Fruit fly (Drosophila melanogaster) whole organism, wandering third instar larva: ENCODE results near the gene CG5577.

Source experiments
- Abd-B ChIP-seq: fragments of >200 bp; optimal IDR thresholded peaks from 2 replicates; lab custom pipeline; 2017; ENCODE audit warnings: missing biosample characterization, missing genetic modification characterization
- CG32264 ChIP-seq: fragments of 200-800 bp; sonication (Bioruptor generic); optimal IDR thresholded peaks from 2 replicates; lab custom pipeline; 2016; ENCODE audit warnings: missing biosample characterization, missing genetic modification characterization
- CG9705 ChIP-seq: fragments of 200-800 bp; sonication (Bioruptor generic); optimal IDR thresholded peaks from 2 replicates; lab custom pipeline; 2018; ENCODE audit warnings: missing biosample characterization, mild to moderate bottlenecking, missing genetic modification characterization
- CrebA ChIP-seq: fragments of 200-800 bp; sonication (Bioruptor generic); optimal IDR thresholded peaks from 2 replicates; lab custom pipeline; 2016; ENCODE audit warnings: missing biosample characterization, mild to moderate bottlenecking, missing genetic modification characterization, borderline replicate concordance
- Dfd ChIP-seq: fragments of >200 bp; optimal IDR thresholded peaks from 2 replicates; lab custom pipeline; 2017; ENCODE audit warnings: missing biosample characterization, missing genetic modification characterization
- Dif ChIP-seq: fragments of 200-275, 200-300 bp; sonication (Bioruptor generic); optimal IDR thresholded peaks from 2 replicates; lab custom pipeline; 2018; ENCODE audit warnings: missing biosample characterization, missing genetic modification characterization; ENCODE audit not compliant: partially characterized antibody
- GATAd ChIP-seq: sonication (Bioruptor generic); optimal IDR thresholded peaks from 2 replicates; lab custom pipeline; 2016; ENCODE audit warnings: missing biosample characterization, missing genetic modification characterization
- HLH106 ChIP-seq: fragments of 200-800 bp; optimal IDR thresholded peaks from 3 replicates; lab custom pipeline; 2019; ENCODE audit warnings: missing biosample characterization, mild to moderate bottlenecking, missing genetic modification characterization, moderate library complexity
- Hnf4 ChIP-seq: fragments of 200-800 bp; sonication (Bioruptor generic); optimal IDR thresholded peaks from 2 replicates; lab custom pipeline; 2016; ENCODE audit warnings: missing biosample characterization, mild to moderate bottlenecking, missing genetic modification characterization
- Hr78 ChIP-seq: fragments of >200 bp; optimal IDR thresholded peaks from 2 replicates; lab custom pipeline; 2017; ENCODE audit warnings: missing biosample characterization, missing genetic modification characterization
- Hr83 ChIP-seq: fragments of 200-300 bp; sonication (Bioruptor generic); optimal IDR thresholded peaks from 2 replicates; lab custom pipeline; 2016; ENCODE audit warnings: missing biosample characterization, mild to moderate bottlenecking, missing genetic modification characterization, moderate library complexity; ENCODE audit not compliant: poor library complexity, severe bottlenecking
- Jra ChIP-seq: sonication (Bioruptor generic); optimal IDR thresholded peaks from 2 replicates; lab custom pipeline; 2016; ENCODE audit warnings: missing biosample characterization, missing genetic modification characterization
- Mio ChIP-seq: sonication (Bioruptor generic); optimal IDR thresholded peaks from 2 replicates; lab custom pipeline; 2016; ENCODE audit warnings: missing biosample characterization, missing genetic modification characterization
- Myc ChIP-seq: fragments of >200 bp; optimal IDR thresholded peaks from 2 replicates; lab custom pipeline; 2017
- N ChIP-seq: fragments of >200 bp; optimal IDR thresholded peaks from 2 replicates; lab custom pipeline; 2018; ENCODE audit warnings: missing biosample characterization, missing external identifiers, missing genetic modification characterization
- Rel ChIP-seq, 2 experiments: fragments of 200-800 bp; sonication (Bioruptor generic) in 1 of 2; optimal IDR thresholded peaks; 2 replicates in 1 of 2; 3 replicates in 1 of 2; lab custom pipeline; 2016 to 2019; ENCODE audit warnings: mild to moderate bottlenecking in 2 of 2, missing biosample characterization in 2 of 2, missing genetic modification characterization in 2 of 2, moderate library complexity in 1 of 2
- Sp1 ChIP-seq: fragments of 200-800 bp; sonication (Bioruptor generic); optimal IDR thresholded peaks from 3 replicates; lab custom pipeline; 2019; ENCODE audit warnings: missing biosample characterization, mild to moderate bottlenecking, missing genetic modification characterization, moderate library complexity
- Vsx2 ChIP-seq: fragments of 200-300, 225-300 bp; sonication (Bioruptor generic); optimal IDR thresholded peaks from 2 replicates; lab custom pipeline; 2018; ENCODE audit warnings: missing biosample characterization, missing genetic modification characterization; ENCODE audit not compliant: partially characterized antibody
- br ChIP-seq: fragments of 200-800 bp; sonication (Bioruptor generic); optimal IDR thresholded peaks from 2 replicates; lab custom pipeline; 2016; ENCODE audit warnings: missing biosample characterization, missing genetic modification characterization
- dl ChIP-seq, 2 experiments: fragments of 175-275, 200-275 bp in 1 of 2; fragments of 200-275 bp in 1 of 2; sonication (Bioruptor generic); optimal IDR thresholded peaks; lab custom pipeline; 2018; ENCODE audit warnings: mild to moderate bottlenecking in 2 of 2, missing biosample characterization in 2 of 2, missing genetic modification characterization in 2 of 2, moderate library complexity in 2 of 2; ENCODE audit not compliant: partially characterized antibody in 2 of 2, insufficient read depth in 1 of 2
- dmrt93B ChIP-seq: fragments of 200-800 bp; sonication (Bioruptor generic); optimal IDR thresholded peaks from 2 replicates; lab custom pipeline; 2018; ENCODE audit warnings: missing biosample characterization, mild to moderate bottlenecking, missing genetic modification characterization
- dsf ChIP-seq: sonication (Bioruptor generic); optimal IDR thresholded peaks from 2 replicates; lab custom pipeline; 2016; ENCODE audit warnings: missing biosample characterization, missing genetic modification characterization, borderline replicate concordance
- ey ChIP-seq: fragments of 200-800 bp; sonication (Bioruptor generic); optimal IDR thresholded peaks from 2 replicates; lab custom pipeline; 2016; ENCODE audit warnings: missing biosample characterization, missing genetic modification characterization
- foxo ChIP-seq, 2 experiments: fragments of 200-800 bp; sonication (Bioruptor generic); optimal IDR thresholded peaks; 2 replicates in 1 of 2; 3 replicates in 1 of 2; lab custom pipeline; 2016 to 2017; ENCODE audit warnings: missing biosample characterization in 2 of 2, missing genetic modification characterization in 2 of 2
- fru ChIP-seq: fragments of 200-800 bp; sonication (Bioruptor generic); optimal IDR thresholded peaks from 3 replicates; lab custom pipeline; 2016; ENCODE audit warnings: missing biosample characterization, mild to moderate bottlenecking, missing genetic modification characterization
- h ChIP-seq: fragments of 200-800 bp; sonication (Bioruptor generic); optimal IDR thresholded peaks from 3 replicates; lab custom pipeline; 2016; ENCODE audit warnings: missing biosample characterization, mild to moderate bottlenecking, missing genetic modification characterization
- jim ChIP-seq: fragments of 175-275, 200-325 bp; sonication (Bioruptor generic); optimal IDR thresholded peaks from 2 replicates; lab custom pipeline; 2016; ENCODE audit warnings: missing biosample characterization, mild to moderate bottlenecking, missing genetic modification characterization
- lola ChIP-seq: fragments of >200 bp; optimal IDR thresholded peaks from 2 replicates; lab custom pipeline; 2017; ENCODE audit warnings: missing biosample characterization, missing genetic modification characterization
- pan ChIP-seq: fragments of >200 bp; optimal IDR thresholded peaks from 2 replicates; lab custom pipeline; 2017
- psq ChIP-seq: fragments of 200-800 bp; sonication (Bioruptor generic); optimal IDR thresholded peaks from 3 replicates; lab custom pipeline; 2017; ENCODE audit warnings: missing biosample characterization, mild to moderate bottlenecking, missing genetic modification characterization, moderate library complexity
- rgr ChIP-seq: fragments of 200-800 bp; sonication (Bioruptor generic); optimal IDR thresholded peaks from 3 replicates; lab custom pipeline; 2016; ENCODE audit warnings: missing biosample characterization, mild to moderate bottlenecking, missing genetic modification characterization
- sage ChIP-seq: fragments of 200-800 bp; sonication (Bioruptor generic); optimal IDR thresholded peaks from 2 replicates; lab custom pipeline; 2016; ENCODE audit warnings: missing biosample characterization, mild to moderate bottlenecking, missing genetic modification characterization
- sv ChIP-seq: fragments of 200-800 bp; sonication (Bioruptor generic); optimal IDR thresholded peaks from 3 replicates; lab custom pipeline; 2016; ENCODE audit warnings: missing biosample characterization, missing genetic modification characterization
- tai ChIP-seq: sonication (Bioruptor generic); optimal IDR thresholded peaks from 2 replicates; lab custom pipeline; 2016; ENCODE audit warnings: missing biosample characterization, missing genetic modification characterization
- woc ChIP-seq: sonication (Bioruptor generic); optimal IDR thresholded peaks from 2 replicates; lab custom pipeline; 2016; ENCODE audit warnings: missing biosample characterization, mild to moderate bottlenecking, missing genetic modification characterization

CG5577 gene

dm6 chr3L:17846169-17846981, 5.1 kb upstream of the CG5577 start, which contains the start of the genes MED19 and CG7430:
TSS of gene MED19 (minus strand) at chr3L:17846501.
TSS of gene CG7430 (plus strand) at chr3L:17846916.
- no peak for TF ChIP-seq CG9705
- TF ChIP-seq jim: no peak
- TF ChIP-seq psq: no peak
- peak; percentile 52 for TF ChIP-seq Sp1 (GFP tag; lab: Kevin White, UChicago)
- TF ChIP-seq dsf: no peak
- TF ChIP-seq dmrt93B (GFP tag; lab: Kevin White, UChicago): peak; percentile 44
- TF ChIP-seq h (GFP tag; lab: Kevin White, UChicago): peak; percentile 47
- TF ChIP-seq pan (lab: Kevin White, UChicago): no peak
- no peak for TF ChIP-seq Myc (lab: Kevin White, UChicago)
- no peak for TF ChIP-seq CG32264 (GFP tag; lab: Kevin White, UChicago)
- TF ChIP-seq Mio (GFP tag; lab: Kevin White, UChicago): no peak
- peak; percentile 11 for TF ChIP-seq woc (GFP tag; lab: Kevin White, UChicago)
- peak; percentile 2 for TF ChIP-seq HLH106 (tag; lab: Kevin White, UChicago)
- TF ChIP-seq tai: no peak
- no peak for TF ChIP-seq sage
- no peak for TF ChIP-seq Vsx2 (GFP tag; lab: Kevin White, UChicago)
- TF ChIP-seq ey (GFP tag; lab: Kevin White, UChicago): no peak
- TF ChIP-seq br: no peak
- no peak for TF ChIP-seq Abd-B (GFP tag; lab: Kevin White, UChicago)
- TF ChIP-seq rgr: peak; percentile 32
- TF ChIP-seq Dif (GFP tag; lab: Kevin White, UChicago): no peak
- TF ChIP-seq Hr78: no peak
- no peak for TF ChIP-seq N (GFP tag; lab: Kevin White, UChicago)
- TF ChIP-seq lola: peak; percentile 48
- no peak for TF ChIP-seq Rel (GFP tag; optimal IDR thresholded peaks at IDR 0.05; lab: Kevin White, UChicago)
- TF ChIP-seq Rel (tag; optimal IDR thresholded peaks at IDR 0.05; lab: Kevin White, UChicago): peak; percentile 68
- no peak for TF ChIP-seq sv (GFP tag; lab: Kevin White, UChicago)
- no peak for TF ChIP-seq Hnf4 (GFP tag; lab: Kevin White, UChicago)
- TF ChIP-seq Jra (GFP tag; lab: Kevin White, UChicago): no peak
- TF ChIP-seq dl (GFP tag; optimal IDR thresholded peaks at IDR 0.05; lab: Kevin White, UChicago; ENCODE audit: insufficient read depth in 1 of 2, partially characterized antibody in 2 of 2): no peak
- TF ChIP-seq GATAd (GFP tag; lab: Kevin White, UChicago): no peak
- TF ChIP-seq Hr83 (GFP tag; lab: Kevin White, UChicago): peak; percentile 34

- TF ChIP-seq Rel (GFP tag; optimal IDR thresholded peaks at IDR 0.05; lab: Kevin White, UChicago) (no peak), Rel (tag; optimal IDR thresholded peaks at IDR 0.05; lab: Kevin White, UChicago) (peak; percentile 23), h (GFP tag; lab: Kevin White, UChicago) (no peak), foxo (GFP tag; optimal IDR thresholded peaks at IDR 0.05; lab: Kevin White, UChicago) (peak in 1 of 2 experiments; percentile 23), dmrt93B (GFP tag; lab: Kevin White, UChicago) (no peak), woc (GFP tag; lab: Kevin White, UChicago) (peak; percentile 41)
Observed at dm6 chr3L:17842892-17843703, 1.9 kb upstream of the CG5577 start, which contains the start of gene CG5567. TSS of gene CG5567 (minus strand) at chr3L:17843544.

dm6 chr3L:17835074-17835473, 6.2 kb downstream of the CG5577 start, which contains the start of gene CG32189:
TSS of gene CG32189 (minus strand) at chr3L:17835174.
- TF ChIP-seq CG32264 (GFP tag; lab: Kevin White, UChicago) (no peak), N (GFP tag; lab: Kevin White, UChicago) (no peak), CrebA (no peak), Dfd (no peak), psq (no peak), dsf (no peak), Mio (GFP tag; lab: Kevin White, UChicago) (no peak), ey (GFP tag; lab: Kevin White, UChicago) (no peak), Myc (lab: Kevin White, UChicago) (no peak), foxo (GFP tag; optimal IDR thresholded peaks at IDR 0.05; lab: Kevin White, UChicago) (no peak), dl (GFP tag; optimal IDR thresholded peaks at IDR 0.05; lab: Kevin White, UChicago; ENCODE audit: insufficient read depth in 1 of 2, partially characterized antibody in 2 of 2) (no peak), lola (no peak), Jra (GFP tag; lab: Kevin White, UChicago) (no peak), fru (no peak), woc (GFP tag; lab: Kevin White, UChicago) (no peak), Dif (GFP tag; lab: Kevin White, UChicago) (no peak), CG9705 (no peak), Hr78 (no peak), dmrt93B (GFP tag; lab: Kevin White, UChicago) (no peak), pan (lab: Kevin White, UChicago) (no peak)
- TF ChIP-seq, all 38 proteins: peak for 0
